Worm (Caenorhabditis elegans) whole organism, young adult: Measurements from ENCODE around the gene anmt-2.

Experiments
- B0035.1 ChIP-seq: sonication (generic microtip); optimal IDR thresholded peaks from 2 replicates; lab custom pipeline; 2016; ENCODE audit warnings: missing genetic modification characterization, mild to moderate bottlenecking, missing compliant biosample characterization, missing genotype, missing genetic modification reagents
- B0336.3 ChIP-seq: fragments of 200-800 bp; sonication (Bioruptor generic); IDR thresholded peaks from 2 replicates; pipeline ENCODE4 v1.3.6; 2022; ENCODE audit warnings: missing genetic modification characterization, missing compliant biosample characterization
- C06A6.2 ChIP-seq: fragments of 200-800 bp; sonication (Bioruptor generic); conservative IDR thresholded peaks from 2 replicates; pipeline ENCODE4 v1.3.6; 2022; ENCODE audit warnings: missing genetic modification characterization, missing compliant biosample characterization
- C17E4.6 ChIP-seq: fragments of 200-800 bp; sonication (Bioruptor generic); IDR thresholded peaks from 2 replicates; pipeline ENCODE4 v1.3.6; 2022; ENCODE audit warnings: missing genetic modification reagents, missing genetic modification characterization, missing compliant biosample characterization
- F23B12.7 ChIP-seq: sonication (generic microtip); optimal IDR thresholded peaks from 2 replicates; lab custom pipeline; 2017; ENCODE audit warnings: missing genetic modification characterization, mild to moderate bottlenecking, missing compliant biosample characterization, antibody characterized with exemption, moderate library complexity; ENCODE audit not compliant: insufficient read depth
- F33H1.4 ChIP-seq: fragments of 200-800 bp; sonication (Bioruptor generic); IDR thresholded peaks from 2 replicates; pipeline ENCODE4 v1.3.6; 2022; ENCODE audit warnings: missing genetic modification reagents, missing genetic modification characterization, missing compliant biosample characterization
- F49E8.2 ChIP-seq: sonication (generic microtip); optimal IDR thresholded peaks from 3 replicates; lab custom pipeline; 2017; ENCODE audit warnings: missing genetic modification characterization, mild to moderate bottlenecking, missing compliant biosample characterization, antibody characterized with exemption, moderate library complexity; ENCODE audit not compliant: insufficient read depth
- F55B11.4 ChIP-seq: sonication (generic microtip); optimal IDR thresholded peaks from 2 replicates; lab custom pipeline; 2016; ENCODE audit warnings: missing compliant biosample characterization, missing genetic modification characterization, borderline replicate concordance; ENCODE audit not compliant: insufficient read depth
- T07F8.4 ChIP-seq: sonication (generic microtip); optimal IDR thresholded peaks from 2 replicates; lab custom pipeline; 2016; ENCODE audit warnings: mild to moderate bottlenecking, missing genetic modification characterization, moderate library complexity, missing compliant biosample characterization
- Y53F4B.3 ChIP-seq: fragments of 200-800 bp; sonication (Bioruptor generic); IDR thresholded peaks from 2 replicates; pipeline ENCODE4 v1.3.6; 2022; ENCODE audit warnings: missing genetic modification reagents, missing genetic modification characterization, missing compliant biosample characterization
- Y56A3A.18 ChIP-seq: fragments of 200-800 bp; sonication (Bioruptor generic); IDR thresholded peaks from 2 replicates; pipeline ENCODE4 v1.3.6; 2022; ENCODE audit warnings: missing genetic modification reagents, missing genetic modification characterization, missing compliant biosample characterization
- Y67H2A.10 ChIP-seq: fragments of 200-800 bp; sonication (Bioruptor generic); conservative IDR thresholded peaks from 2 replicates; pipeline ENCODE4 v1.3.6; 2022; ENCODE audit warnings: missing genetic modification reagents, missing genetic modification characterization, missing compliant biosample characterization
- akir-1 ChIP-seq: fragments of 200-800 bp; sonication (Bioruptor generic); optimal IDR thresholded peaks from 2 replicates; lab custom pipeline; 2018; ENCODE audit warnings: mild to moderate bottlenecking, missing genetic modification characterization, moderate library complexity, missing compliant biosample characterization
- attf-6 ChIP-seq: fragments of 200-800 bp; sonication (Bioruptor generic); IDR thresholded peaks from 2 replicates; pipeline ENCODE4 v1.3.6; 2022; ENCODE audit warnings: missing genetic modification reagents, missing genetic modification characterization, missing compliant biosample characterization
- bed-1 ChIP-seq: fragments of 200-800 bp; sonication (Bioruptor generic); IDR thresholded peaks from 2 replicates; pipeline ENCODE4 v1.3.6; 2022; ENCODE audit warnings: missing genetic modification reagents, missing genetic modification characterization, missing compliant biosample characterization
- bed-2 ChIP-seq: fragments of 200-800 bp; sonication (Bioruptor generic); IDR thresholded peaks from 2 replicates; pipeline ENCODE4 v1.3.6; 2022; ENCODE audit warnings: missing genetic modification reagents, missing genetic modification characterization, missing compliant biosample characterization
- ceh-100 ChIP-seq: fragments of 200-800 bp; sonication (Bioruptor generic); IDR thresholded peaks from 2 replicates; pipeline ENCODE4 v1.3.6; 2022; ENCODE audit warnings: missing genetic modification reagents, missing genetic modification characterization, missing compliant biosample characterization
- ceh-58 ChIP-seq: fragments of 200-800 bp; sonication (Bioruptor generic); IDR thresholded peaks from 2 replicates; pipeline ENCODE4 v1.3.6; 2022; ENCODE audit warnings: missing genetic modification characterization, missing compliant biosample characterization
- ceh-79 ChIP-seq: sonication (generic microtip); optimal IDR thresholded peaks from 2 replicates; lab custom pipeline; 2017; ENCODE audit warnings: mild to moderate bottlenecking, missing genetic modification characterization, missing compliant biosample characterization
- ceh-91 ChIP-seq: fragments of 200-800 bp; sonication (Bioruptor generic); IDR thresholded peaks from 2 replicates; pipeline ENCODE4 v1.3.6; 2022; ENCODE audit warnings: missing genetic modification reagents, missing genetic modification characterization, missing compliant biosample characterization
- chd-7 ChIP-seq: sonication (generic microtip); optimal IDR thresholded peaks from 2 replicates; lab custom pipeline; 2016; ENCODE audit warnings: mild to moderate bottlenecking, missing genetic modification characterization, moderate library complexity, missing compliant biosample characterization
- egl-44 ChIP-seq: fragments of 200-800 bp; sonication (Bioruptor generic); IDR thresholded peaks from 2 replicates; pipeline ENCODE4 v1.3.6; 2022; ENCODE audit warnings: missing genetic modification reagents, missing genetic modification characterization, missing compliant biosample characterization
- ekl-4 ChIP-seq: fragments of 200-800 bp; sonication (Bioruptor generic); IDR thresholded peaks from 2 replicates; pipeline ENCODE4 v1.3.6; 2022; ENCODE audit warnings: missing genetic modification reagents, missing genetic modification characterization, missing compliant biosample characterization
- fkh-3 ChIP-seq: sonication (generic microtip); optimal IDR thresholded peaks from 2 replicates; lab custom pipeline; 2016; ENCODE audit warnings: mild to moderate bottlenecking, missing genetic modification characterization, missing compliant biosample characterization
- hlh-12 ChIP-seq: sonication (generic microtip); optimal IDR thresholded peaks from 2 replicates; lab custom pipeline; 2016; ENCODE audit warnings: missing genetic modification characterization, missing compliant biosample characterization
- lag-1 ChIP-seq: fragments of 200-800 bp; sonication (Bioruptor generic); IDR thresholded peaks from 2 replicates; pipeline ENCODE4 v1.3.6; 2022; ENCODE audit warnings: missing genetic modification reagents, missing genetic modification characterization, missing compliant biosample characterization
- let-526 ChIP-seq: fragments of 200-800 bp; sonication (Bioruptor generic); IDR thresholded peaks from 2 replicates; pipeline ENCODE4 v1.3.6; 2022; ENCODE audit warnings: missing genetic modification reagents, missing genetic modification characterization, missing compliant biosample characterization
- lsl-1 ChIP-seq: fragments of 200-800 bp; sonication (Bioruptor generic); optimal IDR thresholded peaks from 2 replicates; lab custom pipeline; 2018; ENCODE audit warnings: mild to moderate bottlenecking, missing genetic modification characterization, moderate library complexity, missing compliant biosample characterization
- madf-3 ChIP-seq: fragments of 200-800 bp; sonication (Bioruptor generic); IDR thresholded peaks from 2 replicates; pipeline ENCODE4 v1.3.6; 2022; ENCODE audit warnings: missing genetic modification reagents, missing genetic modification characterization, missing compliant biosample characterization
- madf-6 ChIP-seq: fragments of 200-800 bp; sonication (Bioruptor generic); IDR thresholded peaks from 2 replicates; pipeline ENCODE4 v1.3.6; 2022; ENCODE audit warnings: missing genetic modification reagents, missing genetic modification characterization, missing compliant biosample characterization
- mes-4 ChIP-seq: sonication (generic microtip); optimal IDR thresholded peaks from 2 replicates; lab custom pipeline; 2016; ENCODE audit warnings: missing genotype, missing genetic modification characterization, missing compliant biosample characterization
- nhr-120 ChIP-seq: fragments of 200-800 bp; sonication (Bioruptor generic); IDR thresholded peaks from 2 replicates; pipeline ENCODE4 v1.3.6; 2022; ENCODE audit warnings: missing genetic modification characterization, missing compliant biosample characterization
- nhr-179 ChIP-seq: sonication (generic microtip); optimal IDR thresholded peaks from 2 replicates; lab custom pipeline; 2016; ENCODE audit warnings: mild to moderate bottlenecking, missing genetic modification characterization, missing compliant biosample characterization
- nhr-80 ChIP-seq: sonication (generic microtip); optimal IDR thresholded peaks from 2 replicates; lab custom pipeline; 2016; ENCODE audit warnings: missing genetic modification characterization, missing compliant biosample characterization
- pbrm-1 ChIP-seq: fragments of 200-800 bp; sonication (Bioruptor generic); IDR thresholded peaks from 2 replicates; pipeline ENCODE4 v1.3.6; 2022; ENCODE audit warnings: missing genetic modification reagents, missing genetic modification characterization, missing compliant biosample characterization
- pha-4 ChIP-seq: fragments of 150-350 bp; sonication (generic microtip); optimal IDR thresholded peaks from 2 replicates; lab custom pipeline; 2014; ENCODE audit warnings: missing biosample characterization, missing genetic modification reagents, missing genetic modification characterization
- rec-8 ChIP-seq, 2 experiments: sonication (generic microtip); optimal IDR thresholded peaks; 2 replicates each; lab custom pipeline; 2016; ENCODE audit warnings: mild to moderate bottlenecking in 2 of 2, missing genetic modification characterization in 2 of 2, missing genetic modification reagents in 2 of 2, missing genotype in 2 of 2, missing biosample characterization in 1 of 2, missing compliant biosample characterization in 1 of 2, moderate library complexity in 1 of 2
- sdz-38 ChIP-seq: sonication (generic microtip); optimal IDR thresholded peaks from 2 replicates; lab custom pipeline; 2016; ENCODE audit warnings: missing genotype, missing genetic modification characterization, missing compliant biosample characterization
- snpc-1.1 ChIP-seq: sonication (generic microtip); optimal IDR thresholded peaks from 2 replicates; lab custom pipeline; 2017; ENCODE audit warnings: missing genetic modification characterization, mild to moderate bottlenecking, missing compliant biosample characterization, antibody characterized with exemption, moderate library complexity, missing genotype, missing genetic modification reagents; ENCODE audit not compliant: insufficient read depth
- somi-1 ChIP-seq: fragments of 200-800 bp; sonication (Bioruptor generic); optimal IDR thresholded peaks from 2 replicates; lab custom pipeline; 2018; ENCODE audit warnings: mild to moderate bottlenecking, missing genetic modification characterization, missing compliant biosample characterization
- tlf-1 ChIP-seq: fragments of 200-800 bp; sonication (Bioruptor generic); optimal IDR thresholded peaks from 2 replicates; lab custom pipeline; 2018; ENCODE audit warnings: mild to moderate bottlenecking, missing genetic modification characterization, missing compliant biosample characterization
- unc-130 ChIP-seq: sonication (generic microtip); optimal IDR thresholded peaks from 2 replicates; lab custom pipeline; 2016; ENCODE audit warnings: missing genetic modification reagents, missing genetic modification characterization, missing compliant biosample characterization
- unc-62 ChIP-seq: fragments of 150-350 bp; optimal IDR thresholded peaks from 2 replicates; lab custom pipeline; 2014; ENCODE audit warnings: missing biosample characterization, missing genetic modification reagents, missing genetic modification characterization
- zfh-2 ChIP-seq: fragments of 200-800 bp; sonication (Bioruptor generic); conservative IDR thresholded peaks from 2 replicates; pipeline ENCODE4 v1.3.6; 2022; ENCODE audit warnings: missing genetic modification reagents, missing genetic modification characterization, missing compliant biosample characterization
- zim-3 ChIP-seq: sonication (generic microtip); optimal IDR thresholded peaks from 2 replicates; lab custom pipeline; 2017; ENCODE audit warnings: mild to moderate bottlenecking, missing genetic modification characterization, moderate library complexity, missing compliant biosample characterization
- ztf-25 ChIP-seq: fragments of 200-800 bp; sonication (Bioruptor generic); IDR thresholded peaks from 2 replicates; pipeline ENCODE4 v1.3.6; 2022; ENCODE audit warnings: missing genetic modification reagents, missing genetic modification characterization, missing compliant biosample characterization
- ztf-26 ChIP-seq: sonication (generic microtip); optimal IDR thresholded peaks from 2 replicates; lab custom pipeline; 2017; ENCODE audit warnings: missing genetic modification characterization, missing compliant biosample characterization

Gene anmt-2

DNA sequence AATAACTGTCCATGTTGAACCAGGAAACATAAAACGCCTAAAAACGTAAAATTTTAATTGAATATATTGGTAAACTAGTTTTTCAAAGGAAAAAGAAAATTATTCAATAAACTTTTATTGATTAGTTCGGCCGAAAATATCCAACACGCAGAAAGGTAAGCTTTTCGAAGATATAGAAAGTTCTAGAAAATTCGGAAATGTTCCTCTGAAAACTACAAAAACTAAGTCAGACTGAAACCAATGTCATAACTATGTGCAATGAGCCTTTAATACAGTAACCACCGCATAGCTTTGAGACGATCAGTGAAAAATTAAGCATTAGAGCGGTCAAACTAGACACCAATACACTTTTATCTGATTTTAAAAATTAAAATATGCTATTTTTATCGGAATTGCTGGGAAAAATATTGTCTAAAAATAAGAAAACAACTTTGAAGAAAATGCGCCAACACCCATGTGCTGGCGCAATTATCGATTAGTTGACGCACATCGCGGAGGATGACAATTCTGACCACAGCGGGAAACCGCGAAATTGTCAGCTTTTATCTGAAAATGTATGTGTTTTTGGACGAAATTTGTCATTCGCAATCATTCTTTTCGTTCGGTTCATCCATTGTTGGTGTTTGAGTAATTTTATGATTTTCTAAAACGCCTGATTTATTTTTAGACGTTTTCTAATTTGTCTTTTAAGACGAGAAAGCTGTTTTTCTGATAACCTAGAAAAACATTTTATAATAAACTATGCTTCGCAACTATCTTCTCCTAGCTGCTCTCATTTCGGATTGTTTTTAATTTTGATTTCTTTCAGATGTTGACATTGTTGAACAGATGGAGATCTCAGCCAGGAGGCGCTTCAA lies 41.0 kb upstream of the anmt-2 start, which contains the start of the genes C23G10.7 and rpn-2 (continued):
- TF ChIP-seq bed-1 (no peak), let-526 (no peak), unc-130 (GFP tag; lab: Kevin White, UChicago) (peak; percentile 64), hlh-12 (no peak), rec-8 (tag; optimal IDR thresholded peaks at IDR 0.05; lab: Kevin White, UChicago) (no peak), F55B11.4 (tag; lab: Kevin White, UChicago) (no peak), ceh-91 (GFP tag; lab: Robert Waterston, UW) (peak; percentile 60), Y67H2A.10 (GFP tag; lab: Robert Waterston, UW) (no peak), nhr-120 (GFP tag; lab: Robert Waterston, UW) (no peak), C06A6.2 (GFP tag; lab: Robert Waterston, UW) (no peak), bed-2 (GFP tag; lab: Robert Waterston, UW) (no peak), mes-4 (no peak), zim-3 (no peak), chd-7 (tag; lab: Kevin White, UChicago) (no peak), B0336.3 (peak; percentile 83; the same call in 1 of the 2 replicates), madf-6 (GFP tag; lab: Robert Waterston, UW) (peak; percentile 88), ceh-79 (tag; lab: Kevin White, UChicago) (no peak), akir-1 (no peak), nhr-179 (no peak), pbrm-1 (GFP tag; lab: Robert Waterston, UW) (0 out of 2 replicates have a peak, but pooled peaks have one; percentile 46), nhr-80 (tag; lab: Kevin White, UChicago) (peak; percentile 22), ztf-26 (tag; lab: Kevin White, UChicago) (no peak), ztf-25 (GFP tag; lab: Robert Waterston, UW) (no peak), pha-4 (tag; lab: Kevin White, UChicago) (no peak), Y56A3A.18 (GFP tag; lab: Robert Waterston, UW) (no peak), zfh-2 (GFP tag; lab: Robert Waterston, UW) (no peak), sdz-38 (tag; lab: Kevin White, UChicago) (no peak), Y53F4B.3 (GFP tag; lab: Robert Waterston, UW) (no peak), ekl-4 (GFP tag; lab: Robert Waterston, UW) (peak; percentile 29; the same call in 1 of the 2 replicates), egl-44 (GFP tag; lab: Robert Waterston, UW) (no peak)

- no peak for TF ChIP-seq T07F8.4 (tag; lab: Kevin White, UChicago)
- peak; percentile 76 for TF ChIP-seq F49E8.2 (tag; lab: Kevin White, UChicago)
- TF ChIP-seq ceh-100 (GFP tag; lab: Robert Waterston, UW) = no peak
- peak; percentile 56 for TF ChIP-seq madf-6 (GFP tag; lab: Robert Waterston, UW)
- TF ChIP-seq B0035.1 = no peak
- no peak for TF ChIP-seq snpc-1.1
- no peak for TF ChIP-seq madf-3 (GFP tag; lab: Robert Waterston, UW)
- TF ChIP-seq attf-6 = no peak
- no peak for TF ChIP-seq F33H1.4
- no peak for TF ChIP-seq F23B12.7
- no peak for TF ChIP-seq akir-1
- TF ChIP-seq lsl-1 = peak; percentile 40
- TF ChIP-seq Y53F4B.3 (GFP tag; lab: Robert Waterston, UW) = no peak
- TF ChIP-seq C17E4.6 (GFP tag; lab: Robert Waterston, UW) = no peak
- TF ChIP-seq fkh-3 (tag; lab: Kevin White, UChicago) = peak; percentile 11
- no peak for TF ChIP-seq somi-1 (GFP tag; lab: Kevin White, UChicago)
- TF ChIP-seq lag-1 (GFP tag; lab: Robert Waterston, UW) = no peak
- TF ChIP-seq ceh-58 (GFP tag; lab: Robert Waterston, UW) = 0 out of 2 replicates have a peak, but pooled peaks have one; percentile 34
- TF ChIP-seq tlf-1 (GFP tag; lab: Kevin White, UChicago) = no peak
- TF ChIP-seq pbrm-1 (GFP tag; lab: Robert Waterston, UW) = 0 out of 2 replicates have a peak, but pooled peaks have one; percentile 34
- TF ChIP-seq ztf-26 (tag; lab: Kevin White, UChicago) = no peak
- no peak for TF ChIP-seq unc-62
Observed at ce11 chrIII:6195718-6196117, 38.2 kb upstream of the anmt-2 start.
